Fruit fly (Drosophila melanogaster): Measurements from ENCODE around the gene Xrcc2.

- TF ChIP-seq tj (GFP tag; optimal IDR thresholded peaks at IDR 0.05) (no peak), Hr96 (GFP tag; optimal IDR thresholded peaks at IDR 0.05) (no peak), CG33017 (tag; optimal IDR thresholded peaks at IDR 0.05) (no peak)
Measured at dm6 chrX:18550726-18551125, 50.8 kb downstream of the Xrcc2 start.
